Worm (Caenorhabditis elegans) whole organism, L4 larva: ENCODE measurements around the gene acr-3.

Experiments used
- D1046.2 ChIP-seq: fragments of 200-800 bp; sonication (Bioruptor generic); IDR thresholded peaks from 2 replicates; pipeline ENCODE4 v1.3.6; 2022; ENCODE audit warnings: missing genetic modification characterization, missing compliant biosample characterization
- F37D6.2 ChIP-seq: sonication (generic microtip); optimal IDR thresholded peaks from 2 replicates; lab custom pipeline; 2016; ENCODE audit warnings: mild to moderate bottlenecking, missing genetic modification characterization, missing compliant biosample characterization
- F44E2.7 ChIP-seq: fragments of 200-800 bp; sonication (Bioruptor generic); IDR thresholded peaks from 2 replicates; pipeline ENCODE4 v2.1.2; 2022; ENCODE audit warnings: missing genetic modification characterization, missing compliant biosample characterization
- F49E8.2 ChIP-seq: sonication (generic microtip); optimal IDR thresholded peaks from 2 replicates; lab custom pipeline; 2016; ENCODE audit warnings: missing compliant biosample characterization, mild to moderate bottlenecking, missing genetic modification characterization, borderline replicate concordance
- T20F7.1 ChIP-seq: fragments of 200-800 bp; sonication (Bioruptor generic); optimal IDR thresholded peaks from 2 replicates; lab custom pipeline; 2018; ENCODE audit warnings: mild to moderate bottlenecking, missing genetic modification characterization, missing compliant biosample characterization
- Y105C5A.15 ChIP-seq: fragments of 200-800 bp; sonication (Bioruptor generic); IDR thresholded peaks from 2 replicates; pipeline ENCODE4 v1.3.6; 2022; ENCODE audit warnings: missing genetic modification characterization, missing compliant biosample characterization
- Y48G9A.11 ChIP-seq: fragments of 200-800 bp; sonication (Bioruptor generic); IDR thresholded peaks from 2 replicates; pipeline ENCODE4 v1.3.6; 2022; ENCODE audit warnings: missing genetic modification reagents, missing genetic modification characterization, missing compliant biosample characterization
- Y75B8A.6 ChIP-seq: fragments of 200-800 bp; sonication (Bioruptor generic); IDR thresholded peaks from 2 replicates; pipeline ENCODE4 v1.3.6; 2022; ENCODE audit warnings: missing genetic modification reagents, missing genetic modification characterization, missing compliant biosample characterization
- ZK337.2 ChIP-seq: fragments of 200-800 bp; sonication (Bioruptor generic); IDR thresholded peaks from 2 replicates; pipeline ENCODE4 v1.3.6; 2022; ENCODE audit warnings: missing genetic modification reagents, missing genetic modification characterization, missing compliant biosample characterization
- aly-2 ChIP-seq: sonication (generic microtip); optimal IDR thresholded peaks from 2 replicates; lab custom pipeline; 2018; ENCODE audit warnings: missing biosample characterization, missing genetic modification characterization
- ama-1 ChIP-seq: fragments of 150-350 bp; optimal IDR thresholded peaks from 2 replicates; lab custom pipeline; 2014; ENCODE audit warnings: inconsistent platforms, mixed read lengths
- ceh-44 ChIP-seq: fragments of 200-800 bp; sonication (Bioruptor generic); IDR thresholded peaks from 2 replicates; pipeline ENCODE4 v1.3.6; 2022; ENCODE audit warnings: missing genetic modification reagents, missing genetic modification characterization, missing compliant biosample characterization
- ceh-62 ChIP-seq: sonication (generic microtip); optimal IDR thresholded peaks from 2 replicates; lab custom pipeline; 2017; ENCODE audit warnings: missing biosample characterization, missing genetic modification characterization
- ces-1 ChIP-seq: fragments of 150-350 bp; sonication (generic microtip); optimal IDR thresholded peaks from 4 replicates; lab custom pipeline; 2014; ENCODE audit warnings: missing biosample characterization, missing genetic modification reagents, missing genetic modification characterization
- ctbp-1 ChIP-seq: fragments of 200-800 bp; sonication (Bioruptor generic); IDR thresholded peaks from 2 replicates; pipeline ENCODE4 v1.3.6; 2022; ENCODE audit warnings: missing genetic modification reagents, missing genetic modification characterization, missing compliant biosample characterization
- daf-19 ChIP-seq: fragments of 200-800 bp; sonication (Bioruptor generic); conservative IDR thresholded peaks from 2 replicates; pipeline ENCODE4 v1.3.6; 2022; ENCODE audit warnings: missing genetic modification characterization, missing compliant biosample characterization
- egl-27 ChIP-seq: sonication (generic microtip); optimal IDR thresholded peaks from 3 replicates; lab custom pipeline; 2017; ENCODE audit warnings: missing biosample characterization, missing genetic modification reagents, missing genetic modification characterization
- fos-1 ChIP-seq: fragments of 150-350 bp; optimal IDR thresholded peaks from 2 replicates; lab custom pipeline; 2014; ENCODE audit warnings: missing biosample characterization, missing genetic modification characterization
- hlh-11 ChIP-seq: fragments of 200-800 bp; sonication (Bioruptor generic); optimal IDR thresholded peaks from 2 replicates; lab custom pipeline; 2018; ENCODE audit warnings: mild to moderate bottlenecking, missing genetic modification characterization, missing compliant biosample characterization
- hlh-30 ChIP-seq: sonication (generic microtip); optimal IDR thresholded peaks from 2 replicates; lab custom pipeline; 2017; ENCODE audit warnings: antibody characterized with exemption, mild to moderate bottlenecking, missing genetic modification characterization, missing compliant biosample characterization; ENCODE audit not compliant: insufficient read depth
- hmg-1.1 ChIP-seq: fragments of 200-800 bp; sonication (Bioruptor generic); IDR thresholded peaks from 2 replicates; pipeline ENCODE4 v1.3.6; 2022; ENCODE audit warnings: missing genetic modification reagents, missing genetic modification characterization, missing compliant biosample characterization
- jun-1 ChIP-seq: fragments of 150-350 bp; optimal IDR thresholded peaks from 2 replicates; lab custom pipeline; 2014; ENCODE audit warnings: missing biosample characterization, missing genetic modification reagents, missing genetic modification characterization
- lim-7 ChIP-seq: fragments of 200-800 bp; sonication (Bioruptor generic); IDR thresholded peaks from 2 replicates; pipeline ENCODE4 v1.3.6; 2022; ENCODE audit warnings: missing genetic modification characterization, missing compliant biosample characterization
- lin-1 ChIP-seq: fragments of 200-800 bp; sonication (Bioruptor generic); IDR thresholded peaks from 2 replicates; pipeline ENCODE4 v1.3.6; 2022; ENCODE audit warnings: missing genetic modification reagents, missing genetic modification characterization, missing compliant biosample characterization
- lin-13 ChIP-seq: fragments of 150-350 bp; optimal IDR thresholded peaks from 2 replicates; lab custom pipeline; 2014; ENCODE audit warnings: missing biosample characterization, missing genetic modification reagents, missing genetic modification characterization
- lin-38 ChIP-seq: fragments of 200-800 bp; sonication (Bioruptor generic); IDR thresholded peaks from 2 replicates; pipeline ENCODE4 v1.3.6; 2022; ENCODE audit warnings: missing genetic modification reagents, missing genetic modification characterization, missing compliant biosample characterization
- lir-3 ChIP-seq: sonication (generic microtip); optimal IDR thresholded peaks from 2 replicates; lab custom pipeline; 2016; ENCODE audit warnings: mild to moderate bottlenecking, missing genetic modification characterization, missing compliant biosample characterization
- lsy-2 ChIP-seq, 2 experiments: fragments of 150-350 bp in 1 of 2; sonication (generic microtip) in 1 of 2; optimal IDR thresholded peaks; 2 replicates each; lab custom pipeline; 2014 to 2017; ENCODE audit warnings: missing biosample characterization in 2 of 2, missing genetic modification characterization in 2 of 2
- madf-5 ChIP-seq, 2 experiments: fragments of 200-800 bp; sonication (Bioruptor generic); IDR thresholded peaks; 2 replicates each; pipeline ENCODE4 v1.3.6; 2022; ENCODE audit warnings: missing compliant biosample characterization in 2 of 2, missing genetic modification characterization in 2 of 2
- madf-9 ChIP-seq: fragments of 200-800 bp; sonication (Bioruptor generic); conservative IDR thresholded peaks from 2 replicates; pipeline ENCODE4 v1.3.6; 2022; ENCODE audit warnings: missing genetic modification reagents, missing genetic modification characterization, missing compliant biosample characterization
- mdl-1 ChIP-seq, 2 experiments: fragments of 150-350 bp in 1 of 2; sonication (generic microtip) in 1 of 2; optimal IDR thresholded peaks; 2 replicates each; lab custom pipeline; 2014 to 2017; ENCODE audit warnings: missing biosample characterization in 2 of 2, missing genetic modification characterization in 2 of 2
- nhr-102 ChIP-seq: sonication (generic microtip); optimal IDR thresholded peaks from 2 replicates; lab custom pipeline; 2016; ENCODE audit warnings: mild to moderate bottlenecking, missing genetic modification characterization, moderate library complexity, missing compliant biosample characterization
- nhr-237 ChIP-seq: sonication (generic microtip); optimal IDR thresholded peaks from 2 replicates; lab custom pipeline; 2017; ENCODE audit warnings: missing biosample characterization, missing genetic modification characterization
- nhr-25 ChIP-seq: sonication (generic microtip); optimal IDR thresholded peaks from 2 replicates; lab custom pipeline; 2017; ENCODE audit warnings: missing genetic modification characterization, mild to moderate bottlenecking, missing compliant biosample characterization, antibody characterized with exemption, moderate library complexity, borderline replicate concordance; ENCODE audit not compliant: insufficient read depth
- nhr-28 ChIP-seq: fragments of 150-350 bp; optimal IDR thresholded peaks from 2 replicates; lab custom pipeline; 2014; ENCODE audit warnings: missing biosample characterization, missing genetic modification characterization
- nhr-41 ChIP-seq: fragments of 200-800 bp; sonication (Bioruptor generic); IDR thresholded peaks from 2 replicates; pipeline ENCODE4 v1.3.6; 2022; ENCODE audit warnings: missing genetic modification reagents, missing genetic modification characterization, missing compliant biosample characterization
- nhr-6 ChIP-seq: fragments of 150-350 bp; optimal IDR thresholded peaks from 2 replicates; lab custom pipeline; 2014; ENCODE audit warnings: missing biosample characterization, missing genetic modification characterization
- nhr-76 ChIP-seq: fragments of 150-350 bp; optimal IDR thresholded peaks from 2 replicates; lab custom pipeline; 2014; ENCODE audit warnings: missing biosample characterization, missing genetic modification characterization
- pha-4 ChIP-seq, 2 experiments: fragments of 150-350 bp in 1 of 2; fragments of 200-800 bp in 1 of 2; sonication (Bioruptor generic) in 1 of 2; IDR thresholded peaks in 1 of 2; optimal IDR thresholded peaks in 1 of 2; 2 replicates each; pipeline versions ENCODE4 v1.3.6 to Lab custom; 2014 to 2022; ENCODE audit warnings: missing genetic modification characterization in 2 of 2, missing genetic modification reagents in 2 of 2, missing biosample characterization in 1 of 2, missing compliant biosample characterization in 1 of 2
- php-3 ChIP-seq: fragments of 200-800 bp; sonication (Bioruptor generic); IDR thresholded peaks from 2 replicates; pipeline ENCODE4 v1.3.6; 2022; ENCODE audit warnings: missing genetic modification reagents, missing genetic modification characterization, missing compliant biosample characterization
- rbr-2 ChIP-seq: sonication (generic microtip); optimal IDR thresholded peaks from 2 replicates; lab custom pipeline; 2016; ENCODE audit warnings: missing genotype, missing genetic modification characterization, missing compliant biosample characterization
- saeg-2 ChIP-seq: fragments of 200-800 bp; sonication (Bioruptor generic); IDR thresholded peaks from 2 replicates; pipeline ENCODE4 v1.3.6; 2022; ENCODE audit warnings: missing genetic modification reagents, missing genetic modification characterization, missing compliant biosample characterization
- sdz-12 ChIP-seq: fragments of 200-800 bp; sonication (Bioruptor generic); optimal IDR thresholded peaks from 2 replicates; lab custom pipeline; 2018; ENCODE audit warnings: mild to moderate bottlenecking, missing genetic modification characterization, missing compliant biosample characterization
- set-16 ChIP-seq: fragments of 200-800 bp; sonication (Bioruptor generic); IDR thresholded peaks from 2 replicates; pipeline ENCODE4 v1.3.6; 2022; ENCODE audit warnings: missing genetic modification reagents, missing genetic modification characterization, missing compliant biosample characterization
- skn-1 ChIP-seq: fragments of 150-350 bp; optimal IDR thresholded peaks from 2 replicates; lab custom pipeline; 2014; ENCODE audit warnings: missing biosample characterization, missing genetic modification characterization
- snpc-1.2 ChIP-seq: fragments of 200-800 bp; sonication (Bioruptor generic); IDR thresholded peaks from 2 replicates; pipeline ENCODE4 v1.3.6; 2022; ENCODE audit warnings: missing genetic modification reagents, missing genetic modification characterization, missing compliant biosample characterization
- spr-1 ChIP-seq: sonication (generic microtip); optimal IDR thresholded peaks from 2 replicates; lab custom pipeline; 2016; ENCODE audit warnings: mild to moderate bottlenecking, missing genetic modification characterization, missing compliant biosample characterization
- tag-97 ChIP-seq: fragments of 200-800 bp; sonication (Bioruptor generic); IDR thresholded peaks from 2 replicates; pipeline ENCODE4 v1.3.6; 2022; ENCODE audit warnings: missing genetic modification characterization, missing compliant biosample characterization
- tra-1 ChIP-seq: fragments of 200-800 bp; sonication (Bioruptor generic); IDR thresholded peaks from 2 replicates; pipeline ENCODE4 v1.3.6; 2022; ENCODE audit warnings: missing genetic modification reagents, missing genetic modification characterization, missing compliant biosample characterization
- zfp-3 ChIP-seq: fragments of 200-800 bp; sonication (Bioruptor generic); conservative IDR thresholded peaks from 2 replicates; pipeline ENCODE4 v1.3.6; 2022; ENCODE audit warnings: missing genetic modification reagents, missing genetic modification characterization, missing compliant biosample characterization

Gene acr-3

ce11 chrX:6750145-6750544 is 40.8 kb downstream of the acr-3 start (continued):
- TF ChIP-seq lin-13 (GFP tag; lab: Kevin White, UChicago), result peak; percentile 42
- peak; percentile 99 for TF ChIP-seq hlh-11 (tag; lab: Kevin White, UChicago)
- no peak for TF ChIP-seq snpc-1.2 (GFP tag; lab: Robert Waterston, UW)
- TF ChIP-seq ZK337.2 (GFP tag; lab: Robert Waterston, UW), result no peak
- TF ChIP-seq ctbp-1 (GFP tag; lab: Robert Waterston, UW), result peak; percentile 52; the same call in 1 of the 2 replicates
- no peak for TF ChIP-seq ama-1
- peak; percentile 69 for TF ChIP-seq nhr-6
- peak; percentile 89 for TF ChIP-seq nhr-25 (tag; lab: Kevin White, UChicago)
- TF ChIP-seq Y75B8A.6 (GFP tag; lab: Robert Waterston, UW), result no peak
- TF ChIP-seq pha-4 (GFP tag; IDR thresholded peaks at IDR 0.05; lab: Robert Waterston, UW), result peak; percentile 85
- TF ChIP-seq pha-4 (tag; optimal IDR thresholded peaks at IDR 0.05; lab: Kevin White, UChicago), result peak; percentile 93
- no peak for TF ChIP-seq sdz-12 (GFP tag; lab: Kevin White, UChicago)
- TF ChIP-seq hmg-1.1 (GFP tag; lab: Robert Waterston, UW), result peak; percentile 58
- no peak for TF ChIP-seq F49E8.2 (tag; lab: Kevin White, UChicago)
- peak; percentile 66 for TF ChIP-seq rbr-2
- peak; percentile 87 for TF ChIP-seq lin-1
- TF ChIP-seq F37D6.2 (tag; lab: Kevin White, UChicago), result no peak
- no peak for TF ChIP-seq madf-5 (GFP tag; IDR thresholded peaks at IDR 0.05; lab: Robert Waterston, UW)
- TF ChIP-seq zfp-3 (GFP tag; lab: Robert Waterston, UW), result peak; percentile 20; the same call in 1 of the 2 replicates
- TF ChIP-seq nhr-28 (tag; lab: Kevin White, UChicago), result peak; percentile 97
- no peak for TF ChIP-seq ces-1
- TF ChIP-seq madf-9 (GFP tag; lab: Robert Waterston, UW), result peak; percentile 41; the same call in 1 of the 2 replicates
- TF ChIP-seq ceh-62, result no peak
- 0 out of 2 replicates have a peak, but pooled peaks have one; percentile 21 for TF ChIP-seq nhr-41
- peak; percentile 89 for TF ChIP-seq tra-1 (GFP tag; lab: Robert Waterston, UW)
- TF ChIP-seq saeg-2 (GFP tag; lab: Robert Waterston, UW), result peak; percentile 81; the same call in 1 of the 2 replicates
- peak; percentile 38 for TF ChIP-seq nhr-76 (tag; lab: Kevin White, UChicago)
- TF ChIP-seq nhr-237 (tag; lab: Kevin White, UChicago), result no peak
- no peak for TF ChIP-seq D1046.2
- TF ChIP-seq aly-2 (tag; lab: Kevin White, UChicago), result no peak
- no peak for TF ChIP-seq Y48G9A.11
- peak; percentile 51 for TF ChIP-seq spr-1 (tag; lab: Kevin White, UChicago)
- peak; percentile 97 for TF ChIP-seq hlh-30
- TF ChIP-seq mdl-1 (tag; optimal IDR thresholded peaks at IDR 0.05; lab: Kevin White, UChicago), result peak in 1 of 2 experiments; percentile 100
- no peak for TF ChIP-seq F44E2.7
- TF ChIP-seq T20F7.1 (GFP tag; lab: Kevin White, UChicago), result peak; percentile 45
- TF ChIP-seq daf-19 (GFP tag; lab: Robert Waterston, UW), result no peak
- TF ChIP-seq lir-3 (tag; lab: Kevin White, UChicago), result no peak
- TF ChIP-seq lim-7, result no peak
- peak; percentile 86 for TF ChIP-seq nhr-102
- peak; percentile 75 for TF ChIP-seq jun-1 (tag; lab: Kevin White, UChicago)
- TF ChIP-seq tag-97, result no peak
- no peak for TF ChIP-seq fos-1 (tag; lab: Kevin White, UChicago)
- peak; percentile 52 for TF ChIP-seq lin-38 (GFP tag; lab: Robert Waterston, UW)
- peak; percentile 67; the same call in 1 of the 2 replicates for TF ChIP-seq php-3 (GFP tag; lab: Robert Waterston, UW)
- peak in 1 of 2 experiments; percentile 78 for TF ChIP-seq lsy-2 (tag; optimal IDR thresholded peaks at IDR 0.05; lab: Kevin White, UChicago)
- TF ChIP-seq ceh-44 (GFP tag; lab: Robert Waterston, UW), result no peak
- peak; percentile 45; the same call in 1 of the 2 replicates for TF ChIP-seq set-16
- TF ChIP-seq skn-1 (tag; lab: Kevin White, UChicago), result no peak
- TF ChIP-seq egl-27 (tag; lab: Kevin White, UChicago), result no peak
- TF ChIP-seq Y105C5A.15, result no peak
